Fruit fly (Drosophila melanogaster) whole organism, embryonic: ENCODE data around the gene Cyp4ac3.

ENCODE experiments used
- CG10959 ChIP-seq: fragments of 200-800 bp; sonication (Bioruptor generic); IDR thresholded peaks from 2 replicates; pipeline ENCODE4 v1.3.6; 2022; ENCODE audit warnings: missing biosample characterization, missing genetic modification characterization
- CG11696 ChIP-seq: fragments of 200-800 bp; sonication (Bioruptor generic); IDR thresholded peaks from 2 replicates; pipeline ENCODE4 v1.3.6; 2022; ENCODE audit warnings: missing biosample characterization, missing genetic modification characterization
- CG11723 ChIP-seq: fragments of 200-800 bp; sonication (Bioruptor generic); optimal IDR thresholded peaks from 2 replicates; lab custom pipeline; 2017; ENCODE audit warnings: missing biosample characterization, mild to moderate bottlenecking, missing genetic modification characterization
- CG12219 ChIP-seq: fragments of 200-800 bp; sonication (Bioruptor generic); optimal IDR thresholded peaks from 3 replicates; lab custom pipeline; 2018; ENCODE audit warnings: missing biosample characterization, mild to moderate bottlenecking, missing genetic modification characterization
- CG12236 ChIP-seq: fragments of 200-800 bp; sonication (Bioruptor generic); optimal IDR thresholded peaks from 2 replicates; lab custom pipeline; 2016; ENCODE audit warnings: missing biosample characterization, missing genetic modification characterization
- CG12769 ChIP-seq: fragments of 200-800 bp; sonication (Bioruptor generic); optimal IDR thresholded peaks from 2 replicates; lab custom pipeline; 2019; ENCODE audit warnings: missing biosample characterization, mild to moderate bottlenecking, missing genetic modification characterization, moderate library complexity
- CG14667 ChIP-seq: fragments of 200-800 bp; sonication (Bioruptor generic); IDR thresholded peaks from 2 replicates; pipeline ENCODE4 v1.3.6; 2022; ENCODE audit warnings: missing biosample characterization, missing genetic modification characterization
- CG15696 ChIP-seq: fragments of 200-800 bp; sonication (Bioruptor generic); optimal IDR thresholded peaks from 2 replicates; lab custom pipeline; 2019; ENCODE audit warnings: missing biosample characterization, mild to moderate bottlenecking, missing genetic modification characterization, moderate library complexity
- CG17186 ChIP-seq: fragments of 200-800 bp; sonication (Bioruptor generic); optimal IDR thresholded peaks from 3 replicates; lab custom pipeline; 2017; ENCODE audit warnings: missing biosample characterization, missing genetic modification reagents, missing genetic modification characterization
- CG17359 ChIP-seq: fragments of 200-800 bp; sonication (Bioruptor generic); optimal IDR thresholded peaks from 3 replicates; lab custom pipeline; 2018; ENCODE audit warnings: missing biosample characterization, mild to moderate bottlenecking, missing genetic modification characterization, moderate library complexity
- CG18599 ChIP-seq: fragments of 200-800 bp; sonication (Bioruptor generic); optimal IDR thresholded peaks from 3 replicates; lab custom pipeline; 2017; ENCODE audit warnings: missing biosample characterization, missing genetic modification characterization, mild to moderate bottlenecking, moderate library complexity, missing genetic modification reagents
- CG18764 ChIP-seq: fragments of 200-800 bp; sonication (Bioruptor generic); optimal IDR thresholded peaks from 3 replicates; lab custom pipeline; 2016; ENCODE audit warnings: missing biosample characterization, missing genetic modification characterization
- CG2116 ChIP-seq: fragments of 200-800 bp; sonication (Bioruptor generic); optimal IDR thresholded peaks from 3 replicates; lab custom pipeline; 2018; ENCODE audit warnings: missing biosample characterization, mild to moderate bottlenecking, missing genetic modification characterization
- CG31388 ChIP-seq: fragments of 200-800 bp; sonication (Bioruptor generic); optimal IDR thresholded peaks from 2 replicates; lab custom pipeline; 2016; ENCODE audit warnings: missing biosample characterization, missing genetic modification characterization
- CG3163 ChIP-seq: fragments of 200-800 bp; sonication (Bioruptor generic); optimal IDR thresholded peaks from 3 replicates; lab custom pipeline; 2016; ENCODE audit warnings: missing biosample characterization, missing genetic modification characterization
- CG32767 ChIP-seq: fragments of 200-800 bp; sonication (Bioruptor generic); IDR thresholded peaks from 2 replicates; pipeline ENCODE4 v1.3.6; 2022; ENCODE audit warnings: missing biosample characterization, missing genetic modification characterization
- CG33213 ChIP-seq: fragments of 200-800 bp; sonication (Bioruptor generic); optimal IDR thresholded peaks from 3 replicates; lab custom pipeline; 2016; ENCODE audit warnings: missing biosample characterization, missing genetic modification characterization
- CG42726 ChIP-seq: fragments of 200-800 bp; sonication (Bioruptor generic); IDR thresholded peaks from 2 replicates; pipeline ENCODE4 v1.3.6; 2022; ENCODE audit warnings: missing biosample characterization, missing genetic modification characterization; ENCODE audit not compliant: partially characterized antibody
- CG4707 ChIP-seq: fragments of 200-800 bp; sonication (Bioruptor generic); optimal IDR thresholded peaks from 2 replicates; lab custom pipeline; 2018; ENCODE audit warnings: missing biosample characterization, mild to moderate bottlenecking, missing genetic modification characterization, moderate library complexity
- CG5180 ChIP-seq: fragments of 200-800 bp; sonication (Bioruptor generic); optimal IDR thresholded peaks from 3 replicates; lab custom pipeline; 2017; ENCODE audit warnings: missing biosample characterization, missing genetic modification characterization, mild to moderate bottlenecking, moderate library complexity, missing genetic modification reagents
- CG5245 ChIP-seq: fragments of 200-800 bp; sonication (Bioruptor generic); optimal IDR thresholded peaks from 3 replicates; lab custom pipeline; 2016; ENCODE audit warnings: missing biosample characterization, missing genetic modification characterization
- CG7372 ChIP-seq: fragments of 200-800 bp; sonication (Bioruptor generic); IDR thresholded peaks from 2 replicates; pipeline ENCODE4 v1.3.6; 2022; ENCODE audit warnings: missing biosample characterization, missing genetic modification characterization
- CG8765 ChIP-seq: fragments of 200-800 bp; sonication (Bioruptor generic); IDR thresholded peaks from 2 replicates; pipeline ENCODE4 v1.3.6; 2022; ENCODE audit warnings: missing biosample characterization, missing genetic modification characterization
- HHEX ChIP-seq: fragments of 200-800 bp; sonication (Bioruptor generic); optimal IDR thresholded peaks from 3 replicates; lab custom pipeline; 2017; ENCODE audit warnings: missing biosample characterization, mild to moderate bottlenecking, missing genetic modification characterization, missing genetic modification reagents
- HLHmδ ChIP-seq: fragments of 200-800 bp; sonication (Bioruptor generic); optimal IDR thresholded peaks from 2 replicates; lab custom pipeline; 2018; ENCODE audit warnings: missing biosample characterization, mild to moderate bottlenecking, missing genetic modification characterization, moderate library complexity
- NC2β ChIP-seq: fragments of 200-800 bp; sonication (Bioruptor generic); optimal IDR thresholded peaks from 2 replicates; lab custom pipeline; 2016; ENCODE audit warnings: missing biosample characterization, missing genetic modification characterization
- Nf-YC ChIP-seq: fragments of 200-800 bp; optimal IDR thresholded peaks from 3 replicates; lab custom pipeline; 2019; ENCODE audit warnings: missing biosample characterization, mild to moderate bottlenecking, missing genetic modification characterization, moderate library complexity
- NfI ChIP-seq: fragments of 200-800 bp; sonication (Bioruptor generic); optimal IDR thresholded peaks from 3 replicates; lab custom pipeline; 2018; ENCODE audit warnings: missing biosample characterization, mild to moderate bottlenecking, missing genetic modification characterization, moderate library complexity
- Optix ChIP-seq: fragments of 200-800 bp; sonication (Bioruptor generic); IDR thresholded peaks from 3 replicates; pipeline ENCODE4 v1.3.6; 2022; ENCODE audit warnings: missing biosample characterization, missing genetic modification characterization
- Rfx ChIP-seq: fragments of 200-800 bp; sonication (Bioruptor generic); IDR thresholded peaks from 2 replicates; pipeline ENCODE4 v1.3.6; 2022; ENCODE audit warnings: missing biosample characterization, missing genetic modification characterization
- Sox100B ChIP-seq: fragments of 200-800 bp; sonication (Bioruptor generic); optimal IDR thresholded peaks from 3 replicates; lab custom pipeline; 2018; ENCODE audit warnings: missing biosample characterization, mild to moderate bottlenecking, missing genetic modification characterization
- Sry-δ ChIP-seq: fragments of 200-800 bp; sonication (Bioruptor generic); optimal IDR thresholded peaks from 2 replicates; lab custom pipeline; 2016; ENCODE audit warnings: missing biosample characterization, missing genetic modification characterization
- bowl ChIP-seq: fragments of 200-800 bp; sonication (Bioruptor generic); IDR thresholded peaks from 2 replicates; pipeline ENCODE4 v1.3.6; 2022; ENCODE audit warnings: missing biosample characterization, missing genetic modification characterization
- btn ChIP-seq: fragments of 200-800 bp; sonication (Bioruptor generic); optimal IDR thresholded peaks from 2 replicates; lab custom pipeline; 2016; ENCODE audit warnings: missing biosample characterization, missing genetic modification characterization
- cg ChIP-seq: fragments of 200-800 bp; sonication (Bioruptor generic); optimal IDR thresholded peaks from 3 replicates; lab custom pipeline; 2019; ENCODE audit warnings: missing biosample characterization, mild to moderate bottlenecking, missing genetic modification characterization, moderate library complexity
- dysf ChIP-seq: fragments of 200-800 bp; sonication (Bioruptor generic); IDR thresholded peaks from 3 replicates; pipeline ENCODE4 v1.3.6; 2022; ENCODE audit warnings: missing biosample characterization, missing genetic modification characterization
- ems ChIP-seq: fragments of 200-800 bp; sonication (Bioruptor generic); optimal IDR thresholded peaks from 3 replicates; lab custom pipeline; 2016; ENCODE audit warnings: missing biosample characterization, missing genetic modification characterization
- eve ChIP-seq, 2 experiments: fragments of >200 bp; optimal IDR thresholded peaks; 2 replicates each; lab custom pipeline; 2017; ENCODE audit warnings: missing biosample characterization in 2 of 2, missing genetic modification characterization in 2 of 2
- lab ChIP-seq: fragments of 200-800 bp; sonication (Bioruptor generic); optimal IDR thresholded peaks from 3 replicates; lab custom pipeline; 2017; ENCODE audit warnings: missing biosample characterization, missing genetic modification characterization, mild to moderate bottlenecking, moderate library complexity, missing genetic modification reagents
- maf-S ChIP-seq: fragments of 200-800 bp; sonication (Bioruptor generic); optimal IDR thresholded peaks from 2 replicates; lab custom pipeline; 2016; ENCODE audit warnings: missing biosample characterization, missing genetic modification characterization
- pan ChIP-seq, 4 experiments: fragments of >200 bp in 3 of 4; fragments of 200-800 bp in 1 of 4; sonication (Bioruptor generic) in 1 of 4; optimal IDR thresholded peaks in 3 of 4; IDR thresholded peaks in 1 of 4; 2 replicates each; pipeline versions ENCODE4 v1.3.6 to Lab custom; 2017 to 2022; ENCODE audit warnings: missing biosample characterization in 2 of 4, missing genetic modification characterization in 2 of 4, mixed read lengths in 1 of 4
- ro ChIP-seq: fragments of 200-800 bp; sonication (Bioruptor generic); IDR thresholded peaks from 2 replicates; pipeline ENCODE4 v1.3.6; 2022; ENCODE audit warnings: missing biosample characterization, missing genetic modification characterization
- row ChIP-seq: fragments of 200-800 bp; sonication (Bioruptor generic); IDR thresholded peaks from 3 replicates; pipeline ENCODE4 v1.3.6; 2022; ENCODE audit warnings: missing biosample characterization, missing genetic modification characterization
- sc ChIP-seq, 3 experiments: fragments of >200 bp in 2 of 3; fragments of 200-800 bp in 1 of 3; sonication (Bioruptor generic) in 1 of 3; optimal IDR thresholded peaks; 2 replicates in 2 of 3; 3 replicates in 1 of 3; lab custom pipeline; 2017; ENCODE audit warnings: mild to moderate bottlenecking in 1 of 3, missing biosample characterization in 1 of 3, missing genetic modification characterization in 1 of 3, missing genetic modification reagents in 1 of 3
- sens ChIP-seq: fragments of 200-800 bp; sonication (Bioruptor generic); peaks from one replicate; lab custom pipeline; 2016; ENCODE audit warnings: missing biosample characterization, missing genetic modification characterization
- tio ChIP-seq: fragments of 200-800 bp; sonication (Bioruptor generic); optimal IDR thresholded peaks from 2 replicates; lab custom pipeline; 2017; ENCODE audit warnings: missing biosample characterization, missing genetic modification characterization, inconsistent platforms
- unc-4 ChIP-seq: fragments of 200-800 bp; sonication (Bioruptor generic); IDR thresholded peaks from 2 replicates; pipeline ENCODE4 v1.3.6; 2022; ENCODE audit warnings: missing biosample characterization, missing genetic modification characterization; ENCODE audit not compliant: partially characterized antibody
- zf30C ChIP-seq: fragments of 200-800 bp; sonication (Bioruptor generic); optimal IDR thresholded peaks from 3 replicates; lab custom pipeline; 2018; ENCODE audit warnings: missing biosample characterization, mild to moderate bottlenecking, missing genetic modification characterization

Cyp4ac3 gene

DNA sequence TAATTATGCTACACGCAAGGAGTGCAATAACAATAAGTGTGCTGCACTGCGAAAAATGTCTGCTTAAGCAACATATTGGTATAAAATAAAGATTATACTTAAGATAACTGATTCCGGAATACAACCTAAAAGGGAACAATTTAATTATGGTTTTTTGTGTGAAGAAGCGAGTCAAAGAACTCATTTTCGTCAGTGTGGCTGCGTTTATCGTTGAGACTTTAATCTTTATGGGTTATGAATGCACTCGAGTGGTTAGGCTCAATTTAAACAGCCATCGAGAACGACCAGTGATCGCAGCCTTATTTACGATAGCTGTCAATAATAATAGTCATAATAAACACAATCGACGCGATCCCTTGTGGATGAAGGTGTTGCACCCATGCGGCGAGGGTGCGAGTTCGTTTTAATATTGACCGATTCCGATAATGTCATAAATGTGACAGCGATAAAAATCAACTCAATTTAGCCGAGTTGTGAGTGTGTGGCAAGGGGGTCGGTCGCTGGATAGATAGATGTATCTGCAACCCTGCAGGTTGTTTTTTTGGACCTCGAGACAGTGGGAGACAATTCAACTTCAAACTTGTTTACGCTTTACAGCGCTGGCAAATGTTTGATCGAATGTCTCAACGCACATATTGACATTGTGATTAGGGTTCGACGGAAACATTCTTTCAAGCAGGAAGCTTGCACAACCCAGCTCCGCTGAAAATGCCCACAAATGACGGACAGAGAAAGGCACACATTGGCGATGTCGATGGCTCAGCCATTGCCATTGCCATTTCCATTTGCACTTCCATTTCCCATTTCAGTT is 12.1 kb upstream of the Cyp4ac3 start (continued):
- TF ChIP-seq row (GFP tag; lab: Robert Waterston, UW): peak; percentile 68
- peak; percentile 21 for TF ChIP-seq CG33213 (GFP tag; lab: Kevin White, UChicago)
- TF ChIP-seq CG4707 (GFP tag; lab: Kevin White, UChicago): peak; percentile 31
- no peak for TF ChIP-seq CG12769 (tag; lab: Kevin White, UChicago)
- TF ChIP-seq cg (GFP tag; lab: Kevin White, UChicago): peak; percentile 6
- TF ChIP-seq CG8765 (GFP tag; lab: Robert Waterston, UW): no peak
- no peak for TF ChIP-seq Sry-δ (GFP tag; lab: Kevin White, UChicago)
- peak; percentile 92 for TF ChIP-seq sens (GFP tag; lab: Kevin White, UChicago)
- no peak for TF ChIP-seq bowl (GFP tag; lab: Robert Waterston, UW)
- no peak for TF ChIP-seq maf-S (GFP tag; lab: Kevin White, UChicago)
- no peak for TF ChIP-seq unc-4
- TF ChIP-seq pan (optimal IDR thresholded peaks at IDR 0.05; lab: Kevin White, UChicago): no peak
- peak in 1 of 2 experiments; percentile 54 for TF ChIP-seq pan (GFP tag; optimal IDR thresholded peaks at IDR 0.05 in 1 of 2, IDR thresholded peaks at IDR 0.05 in 1 of 2)
- no peak for TF ChIP-seq CG3163 (GFP tag; lab: Kevin White, UChicago)
- TF ChIP-seq CG11723 (GFP tag; lab: Kevin White, UChicago): peak; percentile 45
- peak; percentile 13 for TF ChIP-seq zf30C (GFP tag; lab: Kevin White, UChicago)
- no peak for TF ChIP-seq sc (optimal IDR thresholded peaks at IDR 0.05; lab: Kevin White, UChicago)
- TF ChIP-seq sc (GFP tag; optimal IDR thresholded peaks at IDR 0.05; lab: Kevin White, UChicago): peak; percentile 60
- no peak for TF ChIP-seq NfI (GFP tag; lab: Kevin White, UChicago)
- peak; percentile 30 for TF ChIP-seq CG12236 (GFP tag; lab: Kevin White, UChicago)
- peak; percentile 43 for TF ChIP-seq CG2116 (GFP tag; lab: Kevin White, UChicago)
- peak; percentile 92 for TF ChIP-seq HLHmδ
- peak; percentile 63 for TF ChIP-seq btn (GFP tag; lab: Kevin White, UChicago)
- peak; percentile 15 for TF ChIP-seq lab
- peak; percentile 60 for TF ChIP-seq NC2β (GFP tag; lab: Kevin White, UChicago)
- peak; percentile 30; the same call in 1 of the 3 replicates for TF ChIP-seq Optix (GFP tag; lab: Robert Waterston, UW)
- TF ChIP-seq Nf-YC (tag; lab: Kevin White, UChicago): no peak
- TF ChIP-seq CG7372: no peak
- TF ChIP-seq CG18764 (GFP tag; lab: Kevin White, UChicago): peak; percentile 56
- TF ChIP-seq Rfx (GFP tag; lab: Robert Waterston, UW): no peak
- TF ChIP-seq CG17186: peak; percentile 36
- TF ChIP-seq CG14667 (GFP tag; lab: Robert Waterston, UW): no peak
- no peak for TF ChIP-seq ro (GFP tag; lab: Robert Waterston, UW)
- peak; percentile 86 for TF ChIP-seq CG15696
- TF ChIP-seq tio (GFP tag; lab: Kevin White, UChicago): peak; percentile 30
- TF ChIP-seq CG31388 (GFP tag; lab: Kevin White, UChicago): no peak
- peak; percentile 4 for TF ChIP-seq CG5245
- TF ChIP-seq CG42726: no peak
- TF ChIP-seq Sox100B (GFP tag; lab: Kevin White, UChicago): peak; percentile 46
- peak; percentile 46 for TF ChIP-seq CG12219 (GFP tag; lab: Kevin White, UChicago)
- peak; percentile 50; the same call in 1 of the 3 replicates for TF ChIP-seq dysf (GFP tag; lab: Robert Waterston, UW)
- peak; percentile 16 for TF ChIP-seq CG18599 (GFP tag; lab: Kevin White, UChicago)
- TF ChIP-seq CG10959 (GFP tag; lab: Robert Waterston, UW): peak; percentile 48; the same call in 1 of the 2 replicates
- TF ChIP-seq ems (GFP tag; lab: Kevin White, UChicago): peak; percentile 5
- TF ChIP-seq HHEX (GFP tag; lab: Kevin White, UChicago): peak; percentile 65
- no peak for TF ChIP-seq CG11696 (GFP tag; lab: Robert Waterston, UW)
- TF ChIP-seq CG32767 (GFP tag; lab: Robert Waterston, UW): peak; percentile 22; the same call in 1 of the 2 replicates
- peak; percentile 46 for TF ChIP-seq CG17359 (tag; lab: Kevin White, UChicago)
- TF ChIP-seq CG5180 (GFP tag; lab: Kevin White, UChicago): peak; percentile 56
- TF ChIP-seq eve (GFP tag; optimal IDR thresholded peaks at IDR 0.05; lab: Kevin White, UChicago): peak in 1 of 2 experiments; percentile 81
